Fruit fly (Drosophila melanogaster): ENCODE data around the gene CG8028.
A peak's percentile ranks its signal among the peaks of the same experiment; 100 is the strongest.

DNA sequence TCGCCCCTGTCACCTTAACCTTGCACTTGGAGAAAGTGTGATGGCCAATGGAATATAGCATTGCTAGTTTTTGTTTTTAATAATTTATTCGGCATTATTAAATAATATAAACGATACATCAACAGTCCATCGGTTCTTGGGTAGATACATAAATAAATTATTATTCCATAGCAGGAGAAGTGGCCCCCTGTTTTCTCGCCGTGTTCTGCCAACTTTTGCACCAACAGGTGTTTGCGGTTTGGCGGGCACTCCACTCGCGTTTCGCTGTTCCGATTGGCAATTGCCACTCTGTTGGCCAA is 43.6 kb upstream of the CG8028 start:
- peak; percentile 74 for TF ChIP-seq dmrt93B (GFP tag; optimal IDR thresholded peaks at IDR 0.05)
- TF ChIP-seq usp (GFP tag; optimal IDR thresholded peaks at IDR 0.05): no peak
- TF ChIP-seq Sp1 (GFP tag; optimal IDR thresholded peaks at IDR 0.05): peak; percentile 81
- peak; percentile 88 for TF ChIP-seq ey (GFP tag; optimal IDR thresholded peaks at IDR 0.05)
- peak; percentile 12 for TF ChIP-seq Rel (GFP tag; optimal IDR thresholded peaks at IDR 0.05)
- TF ChIP-seq Rel (tag; optimal IDR thresholded peaks at IDR 0.05): peak; percentile 35
- TF ChIP-seq pan (optimal IDR thresholded peaks at IDR 0.05): no peak

Measured in whole organism, wandering third instar larva.